Worm (Caenorhabditis elegans): ENCODE results near the gene F35E12.10.

The F35E12.10 gene

DNA sequence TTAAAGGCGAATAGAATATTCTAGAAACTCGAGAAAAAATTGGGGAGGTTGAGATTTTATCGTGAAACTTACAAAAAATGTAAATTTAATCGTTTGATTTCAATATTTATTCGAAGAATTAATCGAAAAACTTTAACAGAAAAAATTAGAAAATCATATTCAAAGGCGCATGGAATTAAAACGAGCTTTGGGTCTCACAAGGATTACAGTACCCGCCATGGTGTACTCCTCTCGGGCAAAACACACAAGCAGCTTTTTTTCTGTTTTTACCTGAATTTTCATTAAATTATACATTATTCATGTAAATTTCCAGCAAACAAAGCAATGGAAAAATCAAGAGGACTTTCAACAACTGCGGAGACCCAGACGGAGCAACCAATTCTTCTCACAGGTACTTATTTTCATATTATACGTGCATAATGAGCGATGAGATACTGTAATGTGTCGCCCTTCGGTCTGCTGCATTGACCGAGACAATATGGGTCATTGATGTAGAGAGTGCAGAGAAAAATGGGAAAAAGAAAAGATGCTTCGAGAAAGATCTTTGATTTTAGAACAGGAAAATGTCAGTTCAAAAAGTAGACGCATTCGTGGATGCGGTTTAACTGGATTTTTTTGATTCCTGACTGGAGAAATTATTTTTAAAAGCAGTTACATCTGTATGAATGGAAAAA, 38.8 kb upstream of the F35E12.10 start, which contains the start of the genes F53C11.4 and F53C11.5 (continued):
- no peak for TF ChIP-seq unc-62 (GFP tag; optimal IDR thresholded peaks at IDR 0.05)
- TF ChIP-seq aly-2 (tag; optimal IDR thresholded peaks at IDR 0.05): no peak

DNA sequence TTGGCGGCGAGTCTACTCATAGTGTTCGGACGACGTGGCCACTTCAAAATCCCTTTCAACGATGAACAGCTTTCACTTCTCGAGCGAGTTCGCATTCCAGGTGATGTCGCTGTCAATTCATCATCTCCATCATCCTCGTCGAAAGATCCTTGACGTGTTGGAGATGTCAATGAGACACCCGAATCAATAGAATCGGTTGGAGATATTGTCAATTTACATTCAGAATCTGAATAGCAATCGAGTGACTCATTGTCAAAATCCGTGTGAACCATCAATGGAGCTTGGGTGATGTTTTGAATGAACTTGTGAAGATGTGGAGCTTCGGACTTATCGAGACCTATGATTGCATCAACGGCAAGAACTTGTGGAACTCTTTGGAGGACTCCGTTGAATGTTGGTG, 37.2 kb upstream of the F35E12.10 start:
- no peak for TF ChIP-seq dmd-4 (tag; optimal IDR thresholded peaks at IDR 0.05)
- no peak for TF ChIP-seq unc-62 (GFP tag; optimal IDR thresholded peaks at IDR 0.05)
- no peak for TF ChIP-seq nhr-23 (tag; optimal IDR thresholded peaks at IDR 0.05)
- no peak for TF ChIP-seq nhr-237 (tag; optimal IDR thresholded peaks at IDR 0.05)
- TF ChIP-seq zag-1 (tag; optimal IDR thresholded peaks at IDR 0.05): no peak
- no peak for TF ChIP-seq ama-1 (optimal IDR thresholded peaks at IDR 0.05)
- TF ChIP-seq gmeb-1 (tag; optimal IDR thresholded peaks at IDR 0.05): no peak
- no peak for TF ChIP-seq blmp-1 (tag; optimal IDR thresholded peaks at IDR 0.05; ENCODE audit: insufficient read depth)
- TF ChIP-seq nhr-129 (tag; optimal IDR thresholded peaks at IDR 0.05): no peak
- TF ChIP-seq aly-2 (tag; optimal IDR thresholded peaks at IDR 0.05): no peak
- no peak for TF ChIP-seq skn-1 (tag; optimal IDR thresholded peaks at IDR 0.05)
- TF ChIP-seq lin-13 (GFP tag; optimal IDR thresholded peaks at IDR 0.05): no peak
- TF ChIP-seq C34F6.9 (tag; optimal IDR thresholded peaks at IDR 0.05): no peak

DNA sequence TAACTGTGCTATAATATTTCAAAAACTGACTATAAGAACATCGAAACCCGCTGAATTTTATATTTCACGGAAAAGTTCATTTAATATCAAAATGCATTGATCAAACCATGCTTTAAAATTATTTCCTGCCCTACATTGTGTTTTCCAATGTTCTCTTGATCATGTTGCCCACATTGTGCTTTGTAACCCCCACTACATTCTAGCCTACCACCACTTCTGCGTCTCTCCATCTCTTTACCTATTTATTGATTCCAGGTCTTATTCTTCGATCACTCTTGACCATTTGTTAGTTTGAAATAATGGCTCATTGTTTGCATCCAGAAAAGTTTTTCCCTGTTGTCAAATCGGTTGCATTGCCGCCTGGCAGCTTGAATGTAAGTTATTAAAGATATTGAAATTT, 33.6 kb upstream of the F35E12.10 start, which contains the start of gene decr-1.1:
Gene decr-1.1 (plus strand): TSS at position 210 of the 400 bp plus-strand sequence.
- no peak for TF ChIP-seq ama-1 (optimal IDR thresholded peaks at IDR 0.05)
- TF ChIP-seq Y55F3AM.14 (GFP tag; optimal IDR thresholded peaks at IDR 0.05): no peak
- TF ChIP-seq nhr-129 (tag; optimal IDR thresholded peaks at IDR 0.05): peak; percentile 4
- peak; percentile 34 for TF ChIP-seq sma-9 (GFP tag; optimal IDR thresholded peaks at IDR 0.05)
- TF ChIP-seq sma-9 (tag; optimal IDR thresholded peaks at IDR 0.05): no peak
- TF ChIP-seq fos-1 (tag; optimal IDR thresholded peaks at IDR 0.05): peak; percentile 26

DNA sequence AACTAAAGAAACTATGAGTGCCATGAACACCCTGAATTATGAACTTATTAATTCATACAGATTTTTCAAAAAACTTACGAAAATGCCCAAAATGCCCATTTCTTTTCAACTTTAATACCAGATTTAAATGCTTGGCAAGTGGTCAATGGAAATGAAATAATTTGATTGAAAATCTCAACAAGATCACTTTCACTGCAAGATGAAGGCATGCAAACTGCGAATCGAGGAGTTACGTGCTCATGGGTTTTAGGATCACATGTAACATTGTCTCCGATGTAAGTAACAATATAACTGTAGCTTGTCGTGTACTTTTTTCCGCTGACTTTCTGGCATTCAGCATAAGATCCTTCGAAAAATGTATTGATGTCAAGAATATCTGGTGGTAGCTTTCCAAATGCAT, 32.3 kb upstream of the F35E12.10 start:
- no peak for TF ChIP-seq mdl-1 (tag; optimal IDR thresholded peaks at IDR 0.05)
- no peak for TF ChIP-seq blmp-1 (tag; optimal IDR thresholded peaks at IDR 0.05; ENCODE audit: insufficient read depth)
- no peak for TF ChIP-seq ztf-4 (tag; optimal IDR thresholded peaks at IDR 0.05)
- TF ChIP-seq alr-1 (tag; optimal IDR thresholded peaks at IDR 0.05): no peak
- TF ChIP-seq aly-2 (tag; optimal IDR thresholded peaks at IDR 0.05): no peak
- TF ChIP-seq mbf-1 (tag; optimal IDR thresholded peaks at IDR 0.05): no peak
- TF ChIP-seq nhr-129 (tag; optimal IDR thresholded peaks at IDR 0.05): no peak
- no peak for TF ChIP-seq nhr-77 (tag; optimal IDR thresholded peaks at IDR 0.05)
- TF ChIP-seq sma-9 (GFP tag; optimal IDR thresholded peaks at IDR 0.05): no peak
- TF ChIP-seq sma-9 (tag; optimal IDR thresholded peaks at IDR 0.05): no peak
- TF ChIP-seq snpc-4 (tag; optimal IDR thresholded peaks at IDR 0.05): no peak
- TF ChIP-seq gmeb-1 (tag; optimal IDR thresholded peaks at IDR 0.05): no peak
- TF ChIP-seq ceh-16 (tag; optimal IDR thresholded peaks at IDR 0.05): no peak
- no peak for TF ChIP-seq C34F6.9 (tag; optimal IDR thresholded peaks at IDR 0.05)

DNA sequence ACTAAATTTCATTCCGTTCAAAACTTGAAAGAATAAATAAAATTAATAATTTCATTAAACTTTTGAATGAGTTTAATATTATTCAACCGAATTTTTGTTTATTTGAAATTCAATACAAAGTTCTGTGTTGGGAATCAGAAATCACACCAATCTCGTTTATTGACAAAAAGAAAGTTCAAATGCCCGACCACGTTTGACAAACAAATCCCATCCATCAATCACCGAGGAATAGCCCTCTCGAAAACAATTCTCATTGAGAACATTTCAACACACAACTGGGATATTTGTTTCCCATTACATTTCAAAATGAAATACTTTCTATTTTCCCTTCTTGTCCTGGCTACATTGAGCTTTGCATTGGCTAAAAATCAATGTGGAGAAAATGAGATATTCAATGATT, 29.3 kb upstream of the F35E12.10 start, which contains the start of gene F53C11.9:
Gene F53C11.9 (plus strand): TSS at position 159 of the 400 bp plus-strand sequence.
- TF ChIP-seq nhr-23 (tag; optimal IDR thresholded peaks at IDR 0.05): no peak
- no peak for TF ChIP-seq C34F6.9 (tag; optimal IDR thresholded peaks at IDR 0.05)
- no peak for TF ChIP-seq sma-9 (GFP tag; optimal IDR thresholded peaks at IDR 0.05)
- TF ChIP-seq sma-9 (tag; optimal IDR thresholded peaks at IDR 0.05): no peak
- no peak for TF ChIP-seq ztf-4 (tag; optimal IDR thresholded peaks at IDR 0.05)
- no peak for TF ChIP-seq unc-62 (GFP tag; optimal IDR thresholded peaks at IDR 0.05)
- TF ChIP-seq ama-1 (optimal IDR thresholded peaks at IDR 0.05): no peak
- no peak for TF ChIP-seq nhr-21 (tag; optimal IDR thresholded peaks at IDR 0.05)

DNA sequence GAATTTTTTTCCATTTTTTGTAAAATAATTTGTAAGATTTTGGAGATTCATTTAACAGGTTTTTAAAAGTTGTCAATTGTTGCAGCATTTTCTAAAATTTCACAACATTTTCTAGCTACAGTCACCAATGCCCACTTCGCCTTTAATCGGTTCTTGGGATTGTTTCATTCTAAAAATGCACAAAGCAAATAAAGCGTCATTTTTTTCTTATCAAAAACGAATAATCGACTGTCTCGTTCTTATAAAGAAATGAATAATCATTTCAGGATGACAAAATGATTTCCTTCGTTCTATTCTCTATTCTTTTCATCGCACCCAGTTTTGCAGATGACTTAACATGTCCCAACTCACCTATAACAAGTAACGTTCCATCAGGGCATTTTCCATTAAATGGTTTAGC, 27.0 kb upstream of the F35E12.10 start, which contains the start of gene F53C11.1:
Gene F53C11.1 (plus strand): TSS at position 268 of the 400 bp plus-strand sequence.
- TF ChIP-seq nhr-11 (tag; optimal IDR thresholded peaks at IDR 0.05) (no peak), dmd-4 (tag; optimal IDR thresholded peaks at IDR 0.05) (no peak), fos-1 (tag; optimal IDR thresholded peaks at IDR 0.05) (peak; percentile 83)

DNA sequence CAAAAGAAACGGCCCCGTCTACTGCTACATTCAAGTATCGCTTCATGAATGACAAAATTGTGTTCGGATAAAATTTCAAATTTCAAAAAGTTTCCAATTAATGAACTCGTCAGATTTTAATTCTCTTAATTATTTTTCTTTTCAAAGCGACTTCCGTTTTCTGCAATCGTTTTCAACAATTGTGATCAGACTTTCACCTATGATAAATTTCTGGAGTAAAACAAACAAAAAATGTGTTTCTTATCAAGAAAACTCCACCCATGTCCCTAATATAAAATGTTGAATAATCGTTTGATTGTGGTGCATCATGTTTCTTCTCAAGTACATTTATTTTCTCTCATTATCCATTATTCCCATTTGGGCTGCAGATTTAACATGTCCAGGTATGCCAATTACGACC, 22.7 kb upstream of the F35E12.10 start, which contains the start of gene F20G2.5:
Gene F20G2.5 (plus strand): TSS at position 301 of the 400 bp plus-strand sequence.
- TF ChIP-seq lin-13 (GFP tag; optimal IDR thresholded peaks at IDR 0.05): no peak
- peak; percentile 74 for TF ChIP-seq fos-1 (tag; optimal IDR thresholded peaks at IDR 0.05)
